Fruit fly (Drosophila melanogaster): ENCODE data around the gene tutl.

dm6 chr2L:4346619-4347310 is 63.8 kb downstream of the tutl start:
- TF ChIP-seq Mnt (GFP tag; optimal IDR thresholded peaks at IDR 0.05) (no peak), kay (GFP tag; ENCODE audit: borderline replicate concordance) (no peak), tj (GFP tag; optimal IDR thresholded peaks at IDR 0.05) (no peak), CG14711 (tag; optimal IDR thresholded peaks at IDR 0.05) (no peak), CG1620 (GFP tag; optimal IDR thresholded peaks at IDR 0.05) (no peak), CG7045 (GFP tag; optimal IDR thresholded peaks at IDR 0.05) (no peak)
